Fruit fly (Drosophila melanogaster): ENCODE measurements around the gene Sfp65A.

Gene Sfp65A

dm6 chr3L:6338306-6338705 lies 11.8 kb upstream of the Sfp65A start (continued):
- TF ChIP-seq Hr38 (GFP tag; optimal IDR thresholded peaks at IDR 0.05), result no peak
- TF ChIP-seq Gug (GFP tag; IDR thresholded peaks at IDR 0.05), result no peak
- peak; percentile 8 for TF ChIP-seq Hr39 (GFP tag; optimal IDR thresholded peaks at IDR 0.05)
- no peak for TF ChIP-seq pdm3 (GFP tag; optimal IDR thresholded peaks at IDR 0.05)
- no peak for TF ChIP-seq Blimp-1 (GFP tag; optimal IDR thresholded peaks at IDR 0.05)
- TF ChIP-seq Ets96B (tag; optimal IDR thresholded peaks at IDR 0.05), result peak; percentile 24
- TF ChIP-seq Met (GFP tag; optimal IDR thresholded peaks at IDR 0.05), result peak; percentile 6
- TF ChIP-seq Hr4 (GFP tag; optimal IDR thresholded peaks at IDR 0.05), result peak; percentile 14

dm6 chr3L:6342253-6342652 lies 7.8 kb upstream of the Sfp65A start:
- no peak for TF ChIP-seq svp (GFP tag)
- TF ChIP-seq Eip78C (GFP tag), result no peak
- TF ChIP-seq ss (GFP tag; optimal IDR thresholded peaks at IDR 0.05), result no peak
- no peak for TF ChIP-seq cyc (GFP tag; optimal IDR thresholded peaks at IDR 0.05)

dm6 chr3L:6344243-6344642 lies 5.8 kb upstream of the Sfp65A start:
- TF ChIP-seq Lpt (GFP tag; optimal IDR thresholded peaks at IDR 0.05) (no peak), Hr39 (GFP tag; optimal IDR thresholded peaks at IDR 0.05) (peak; percentile 47), Ets21C (GFP tag; optimal IDR thresholded peaks at IDR 0.05) (peak; percentile 5), CG31627 (GFP tag; optimal IDR thresholded peaks at IDR 0.05) (peak; percentile 44), CG11294 (GFP tag; IDR thresholded peaks at IDR 0.05) (no peak), CG6792 (GFP tag; optimal IDR thresholded peaks at IDR 0.05) (peak; percentile 22), CG4318 (GFP tag; optimal IDR thresholded peaks at IDR 0.05) (no peak), CG7368 (GFP tag; optimal IDR thresholded peaks at IDR 0.05) (no peak), Eip75B (GFP tag; optimal IDR thresholded peaks at IDR 0.05) (peak; percentile 3), net (GFP tag; optimal IDR thresholded peaks at IDR 0.05) (no peak), CG34406 (GFP tag; optimal IDR thresholded peaks at IDR 0.05) (no peak), svp (GFP tag) (peak; percentile 69), eg (GFP tag; IDR thresholded peaks at IDR 0.05) (no peak), CG8319 (GFP tag; optimal IDR thresholded peaks at IDR 0.05) (no peak), Ets96B (tag; optimal IDR thresholded peaks at IDR 0.05) (peak; percentile 22), ss (GFP tag; optimal IDR thresholded peaks at IDR 0.05) (no peak), Met (GFP tag; optimal IDR thresholded peaks at IDR 0.05) (peak; percentile 17), Sox102F (GFP tag; optimal IDR thresholded peaks at IDR 0.05) (peak; percentile 21), pdm3 (GFP tag; optimal IDR thresholded peaks at IDR 0.05) (no peak), CG11762 (GFP tag; optimal IDR thresholded peaks at IDR 0.05; ENCODE audit: insufficient read depth) (no peak), CG6808 (GFP tag; optimal IDR thresholded peaks at IDR 0.05) (no peak), CG6854 (GFP tag; optimal IDR thresholded peaks at IDR 0.05) (no peak), fd59A (GFP tag; optimal IDR thresholded peaks at IDR 0.05) (no peak), CG6163 (GFP tag; IDR thresholded peaks at IDR 0.05) (no peak), CG3032 (tag; optimal IDR thresholded peaks at IDR 0.05) (no peak), CG16779 (tag; optimal IDR thresholded peaks at IDR 0.05) (no peak), Sox14 (GFP tag; optimal IDR thresholded peaks at IDR 0.05) (no peak), dac (GFP tag; optimal IDR thresholded peaks at IDR 0.05) (no peak), fkh (GFP tag; optimal IDR thresholded peaks at IDR 0.05) (no peak), salr (GFP tag; optimal IDR thresholded peaks at IDR 0.05) (no peak), spab (GFP tag; optimal IDR thresholded peaks at IDR 0.05) (no peak), fd85E (GFP tag; optimal IDR thresholded peaks at IDR 0.05) (no peak), CG8632 (GFP tag; optimal IDR thresholded peaks at IDR 0.05) (no peak), CG8119 (GFP tag; IDR thresholded peaks at IDR 0.05) (no peak), lz (GFP tag; optimal IDR thresholded peaks at IDR 0.05) (no peak), CG11902 (GFP tag; optimal IDR thresholded peaks at IDR 0.05) (no peak), topi (GFP tag; optimal IDR thresholded peaks at IDR 0.05) (peak; percentile 20), Smox (GFP tag; optimal IDR thresholded peaks at IDR 0.05) (peak; percentile 39), CG10669 (GFP tag; optimal IDR thresholded peaks at IDR 0.05) (no peak), Eip78C (GFP tag) (peak; percentile 74), OdsH (GFP tag; optimal IDR thresholded peaks at IDR 0.05) (peak; percentile 0), vri (GFP tag; optimal IDR thresholded peaks at IDR 0.05) (peak; percentile 0), CG32006 (GFP tag; optimal IDR thresholded peaks at IDR 0.05) (no peak), Hr4 (GFP tag; optimal IDR thresholded peaks at IDR 0.05) (no peak), Hr38 (GFP tag; optimal IDR thresholded peaks at IDR 0.05) (no peak), cyc (GFP tag; optimal IDR thresholded peaks at IDR 0.05) (peak; percentile 32)
